Fruit fly (Drosophila melanogaster): ENCODE data around the gene CG4631.

Gene CG4631

DNA sequence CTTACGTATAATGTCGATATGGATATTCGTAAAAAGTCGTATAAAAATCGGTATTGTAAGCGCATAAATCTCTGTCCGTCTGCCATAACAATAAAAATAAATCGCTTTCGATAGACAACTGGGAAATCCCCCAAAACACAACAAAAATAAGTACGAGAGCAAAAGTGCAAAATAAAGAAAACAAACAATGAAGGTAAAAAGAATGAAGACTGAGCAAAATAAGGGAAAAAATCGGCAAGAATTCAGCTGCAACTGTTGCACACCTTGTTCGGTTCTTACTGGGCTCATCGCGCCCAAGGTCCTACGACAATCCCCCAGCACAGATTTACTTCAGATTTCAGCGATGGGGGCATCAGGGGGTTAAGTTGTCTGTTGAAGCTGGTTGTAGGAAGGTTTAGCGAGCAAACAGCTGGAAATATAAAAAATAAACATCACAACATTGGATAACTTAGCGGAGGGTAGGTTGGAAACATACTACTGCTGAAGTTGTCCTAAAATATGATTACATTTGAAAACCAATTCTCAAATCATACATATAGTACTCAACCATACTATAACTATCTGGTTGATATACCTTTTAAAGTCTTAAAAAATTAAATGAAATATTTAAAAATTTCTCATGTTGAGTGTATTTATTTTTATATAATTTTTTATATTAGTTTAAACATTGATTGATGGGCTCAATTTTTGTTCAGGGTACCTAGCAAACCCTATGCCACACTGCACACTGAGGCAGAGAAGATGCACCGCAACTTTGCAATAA lies 16.6 kb upstream of the CG4631 start:
- TF ChIP-seq svp (GFP tag): no peak
- peak; percentile 87 for TF ChIP-seq Ets96B (tag; optimal IDR thresholded peaks at IDR 0.05)
- peak; percentile 60 for TF ChIP-seq CG34406 (GFP tag; optimal IDR thresholded peaks at IDR 0.05)
- TF ChIP-seq dsx (GFP tag; optimal IDR thresholded peaks at IDR 0.05; ENCODE audit: poor library complexity, severe bottlenecking): peak; percentile 84
- peak; percentile 53 for TF ChIP-seq CG8632 (GFP tag; optimal IDR thresholded peaks at IDR 0.05)
- TF ChIP-seq CG9139 (GFP tag; optimal IDR thresholded peaks at IDR 0.05): peak; percentile 89
- no peak for TF ChIP-seq Hr39 (GFP tag; optimal IDR thresholded peaks at IDR 0.05)
- no peak for TF ChIP-seq Sox102F (GFP tag; optimal IDR thresholded peaks at IDR 0.05)
- TF ChIP-seq dac (GFP tag; optimal IDR thresholded peaks at IDR 0.05): no peak
- TF ChIP-seq Ets21C (GFP tag; optimal IDR thresholded peaks at IDR 0.05): no peak
- TF ChIP-seq Eip93F (GFP tag; optimal IDR thresholded peaks at IDR 0.05): no peak
- TF ChIP-seq topi (GFP tag; optimal IDR thresholded peaks at IDR 0.05): no peak
- TF ChIP-seq Sox15 (GFP tag; optimal IDR thresholded peaks at IDR 0.05): peak; percentile 11
- TF ChIP-seq eg (GFP tag; IDR thresholded peaks at IDR 0.05): 0 out of 3 replicates have a peak, but pooled peaks have one; percentile 27
- peak; percentile 20 to 47 for TF ChIP-seq salr (GFP tag; optimal IDR thresholded peaks at IDR 0.05)
- TF ChIP-seq CG31627 (GFP tag; optimal IDR thresholded peaks at IDR 0.05): no peak
- TF ChIP-seq CG6163 (GFP tag; IDR thresholded peaks at IDR 0.05): peak; percentile 84; the same call in 2 of the 3 replicates
- peak; percentile 65 for TF ChIP-seq fd59A (GFP tag; optimal IDR thresholded peaks at IDR 0.05)
- peak; percentile 59 for TF ChIP-seq acj6 (GFP tag; optimal IDR thresholded peaks at IDR 0.05)
- peak; percentile 55 for TF ChIP-seq CG16779 (tag; optimal IDR thresholded peaks at IDR 0.05)
- TF ChIP-seq pdm3 (GFP tag; optimal IDR thresholded peaks at IDR 0.05): peak; percentile 21
- TF ChIP-seq CG10631 (GFP tag; optimal IDR thresholded peaks at IDR 0.05): peak; percentile 84
- TF ChIP-seq esn (GFP tag; optimal IDR thresholded peaks at IDR 0.05): no peak
- TF ChIP-seq cyc (GFP tag; optimal IDR thresholded peaks at IDR 0.05): no peak
- TF ChIP-seq achi (GFP tag; optimal IDR thresholded peaks at IDR 0.05): peak; percentile 67
- TF ChIP-seq net (GFP tag; optimal IDR thresholded peaks at IDR 0.05): peak; percentile 14
- no peak for TF ChIP-seq CG6276 (GFP tag; optimal IDR thresholded peaks at IDR 0.05)
- no peak for TF ChIP-seq Smox (GFP tag; optimal IDR thresholded peaks at IDR 0.05)
- TF ChIP-seq ss (GFP tag; optimal IDR thresholded peaks at IDR 0.05): peak; percentile 80 to 88
- no peak for TF ChIP-seq Lpt (GFP tag; optimal IDR thresholded peaks at IDR 0.05)
- peak; percentile 68 for TF ChIP-seq OdsH (GFP tag; optimal IDR thresholded peaks at IDR 0.05)
- TF ChIP-seq CG11902 (GFP tag; optimal IDR thresholded peaks at IDR 0.05): peak; percentile 2
- peak; percentile 59 for TF ChIP-seq CG3919 (GFP tag; optimal IDR thresholded peaks at IDR 0.05)
- peak; percentile 53 for TF ChIP-seq CG6808 (GFP tag; optimal IDR thresholded peaks at IDR 0.05)
- TF ChIP-seq CG32006 (GFP tag; optimal IDR thresholded peaks at IDR 0.05): peak; percentile 20
- TF ChIP-seq Hr38 (GFP tag; optimal IDR thresholded peaks at IDR 0.05): no peak
- peak; percentile 69 for TF ChIP-seq CG8319 (GFP tag; optimal IDR thresholded peaks at IDR 0.05)
- no peak for TF ChIP-seq Hr4 (GFP tag; optimal IDR thresholded peaks at IDR 0.05)
- TF ChIP-seq CG6792 (GFP tag; optimal IDR thresholded peaks at IDR 0.05): peak; percentile 25
- TF ChIP-seq CG6854 (GFP tag; optimal IDR thresholded peaks at IDR 0.05): peak; percentile 19
- TF ChIP-seq lz (GFP tag; optimal IDR thresholded peaks at IDR 0.05): no peak
- TF ChIP-seq CG11762 (GFP tag; optimal IDR thresholded peaks at IDR 0.05; ENCODE audit: insufficient read depth): peak; percentile 70
- TF ChIP-seq CG1621 (tag; optimal IDR thresholded peaks at IDR 0.05): peak; percentile 76
- peak; percentile 90 for TF ChIP-seq spab (GFP tag; optimal IDR thresholded peaks at IDR 0.05)
- TF ChIP-seq Met (GFP tag; optimal IDR thresholded peaks at IDR 0.05): no peak
- TF ChIP-seq CG10669 (GFP tag; optimal IDR thresholded peaks at IDR 0.05): peak; percentile 83
- TF ChIP-seq CG15336 (GFP tag; IDR thresholded peaks at IDR 0.05): peak; percentile 16; the same call in 1 of the 2 replicates
- TF ChIP-seq CG7368 (GFP tag; optimal IDR thresholded peaks at IDR 0.05): peak; percentile 56
- no peak for TF ChIP-seq vri (GFP tag; optimal IDR thresholded peaks at IDR 0.05)
- TF ChIP-seq Sox14 (GFP tag; optimal IDR thresholded peaks at IDR 0.05): no peak

Measured in whole organism, prepupa.